Worm (Caenorhabditis elegans): ENCODE results near the gene sre-7.

Gene sre-7

DNA sequence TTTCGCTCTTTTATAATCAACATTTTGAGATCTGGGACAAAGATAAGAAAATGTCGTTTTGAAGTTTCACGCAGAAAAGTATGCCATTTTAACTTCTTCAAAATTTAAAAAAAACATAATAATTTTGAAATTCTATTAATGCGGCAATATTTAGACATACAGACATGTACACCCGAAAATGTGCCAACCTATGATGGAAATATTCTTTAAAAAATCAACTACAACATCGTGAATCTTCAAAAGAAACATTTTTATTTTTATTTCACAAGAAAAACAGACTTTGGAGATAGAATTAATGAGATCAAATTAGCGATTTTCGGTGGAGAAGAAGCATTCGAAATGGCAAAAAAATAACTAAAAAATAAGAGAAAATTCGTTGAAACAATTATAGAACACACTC lies 28.9 kb upstream of the sre-7 start, which contains the start of gene T16A9.5:
T16A9.5 (minus strand) TSS at position 101 of the 400 bp plus-strand sequence.
- TF ChIP-seq tra-4 (tag; optimal IDR thresholded peaks at IDR 0.05), result no peak
- TF ChIP-seq B0310.2 (tag; optimal IDR thresholded peaks at IDR 0.05), result no peak
- TF ChIP-seq sea-1 (GFP tag; conservative IDR thresholded peaks at IDR 0.05), result no peak
- TF ChIP-seq hmbx-1 (tag; optimal IDR thresholded peaks at IDR 0.05), result no peak

DNA sequence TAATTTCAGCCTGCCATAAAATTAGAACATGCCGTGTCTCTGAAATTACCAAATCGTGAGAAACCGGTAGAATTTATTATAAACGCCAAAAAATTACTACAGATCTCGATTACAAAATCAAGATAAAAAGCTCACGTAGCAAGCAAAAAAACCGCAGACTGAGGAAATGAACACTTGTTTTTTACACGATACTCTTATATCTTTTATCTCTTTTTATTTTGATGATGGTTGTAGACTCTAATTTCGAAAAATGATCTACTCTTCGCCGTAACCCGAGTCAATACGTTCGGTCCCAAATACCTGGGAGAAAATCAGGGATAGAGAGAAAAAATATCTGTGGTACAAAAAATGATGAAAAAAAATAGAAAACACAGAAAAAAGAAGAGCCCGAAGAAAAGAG lies 20.9 kb upstream of the sre-7 start:
- TF ChIP-seq ets-7 (tag; optimal IDR thresholded peaks at IDR 0.05) (no peak), pes-1 (GFP tag; IDR thresholded peaks at IDR 0.05) (no peak), ceh-13 (GFP tag; optimal IDR thresholded peaks at IDR 0.05) (no peak), hmg-4 (GFP tag; optimal IDR thresholded peaks at IDR 0.05) (no peak), sea-1 (GFP tag; conservative IDR thresholded peaks at IDR 0.05) (no peak), aly-1 (tag; optimal IDR thresholded peaks at IDR 0.05) (no peak), flt-1 (GFP tag; IDR thresholded peaks at IDR 0.05) (no peak)

DNA sequence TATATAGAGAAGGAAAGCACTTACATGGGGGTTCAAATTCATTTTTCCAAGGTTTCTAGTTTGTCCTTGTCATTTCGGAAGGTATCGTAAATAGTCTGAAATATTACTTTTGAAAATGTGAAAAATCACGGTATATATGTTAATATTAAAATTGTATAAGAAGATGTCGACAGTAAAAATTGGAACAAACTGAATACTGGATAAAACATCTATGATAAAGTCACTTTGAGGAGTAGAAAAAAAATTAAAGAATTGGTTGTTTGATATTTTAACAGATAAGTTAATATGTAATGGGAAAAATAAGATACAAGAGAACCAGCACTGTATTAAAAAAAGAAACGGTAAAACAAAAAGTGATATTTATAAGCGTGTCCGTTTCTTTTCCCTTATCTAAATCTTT lies 17.6 kb upstream of the sre-7 start, which contains the start of gene nep-21:
nep-21 (minus strand) TSS at position 101 of the 400 bp plus-strand sequence.
- TF ChIP-seq B0310.2 (tag; optimal IDR thresholded peaks at IDR 0.05) (no peak), scrt-1 (GFP tag; IDR thresholded peaks at IDR 0.05) (no peak), aly-1 (tag; optimal IDR thresholded peaks at IDR 0.05) (no peak), ceh-36 (tag; optimal IDR thresholded peaks at IDR 0.05) (no peak)

DNA sequence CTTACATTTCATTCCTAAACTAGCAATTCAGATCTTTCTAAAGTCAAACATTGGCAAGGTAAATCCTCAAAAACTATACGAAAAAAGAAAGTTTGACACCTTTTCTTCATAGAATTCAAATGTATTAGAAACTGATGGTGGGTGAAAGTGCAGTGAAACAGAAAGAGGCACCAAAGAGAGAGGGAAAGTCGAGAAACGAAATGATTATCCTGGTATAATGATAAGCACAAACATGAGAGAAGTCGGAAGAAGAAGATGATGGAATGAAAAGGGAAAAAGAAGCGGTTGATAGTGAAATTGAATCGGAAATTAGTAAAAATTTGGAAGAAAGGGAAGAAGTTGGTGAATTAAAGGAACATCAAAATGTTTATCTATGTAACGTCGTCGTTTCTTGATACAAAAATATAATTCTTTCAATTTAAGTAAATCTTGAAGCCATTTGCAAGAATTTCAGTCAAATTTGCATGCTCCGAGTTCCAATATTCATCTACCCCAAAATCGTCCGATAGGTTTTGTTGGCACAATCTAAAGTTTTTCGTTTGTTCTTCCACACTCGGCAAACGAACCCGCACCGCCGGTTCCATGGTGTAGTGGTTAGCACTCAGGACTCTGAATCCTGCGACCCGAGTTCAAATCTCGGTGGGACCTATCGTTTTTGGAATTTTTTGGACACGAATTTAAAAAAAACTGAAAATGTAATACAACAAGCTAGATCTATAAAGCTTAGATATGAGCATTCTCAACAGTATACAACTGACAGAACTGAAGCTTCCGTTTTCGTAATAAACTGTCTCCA lies 13.0 kb upstream of the sre-7 start:
- no peak for TF ChIP-seq ama-1 (optimal IDR thresholded peaks at IDR 0.05)
- TF ChIP-seq aly-1 (tag; optimal IDR thresholded peaks at IDR 0.05), result no peak
- no peak for TF ChIP-seq tra-4 (tag; optimal IDR thresholded peaks at IDR 0.05)
- TF ChIP-seq hmg-4 (GFP tag; optimal IDR thresholded peaks at IDR 0.05), result no peak
- TF ChIP-seq ets-7 (tag; optimal IDR thresholded peaks at IDR 0.05), result no peak
- TF ChIP-seq hnd-1 (tag; optimal IDR thresholded peaks at IDR 0.05), result no peak
- no peak for TF ChIP-seq ceh-13 (GFP tag; optimal IDR thresholded peaks at IDR 0.05)
- no peak for TF ChIP-seq tbx-11 (GFP tag; IDR thresholded peaks at IDR 0.05)
- TF ChIP-seq sea-1 (GFP tag; conservative IDR thresholded peaks at IDR 0.05), result no peak
- TF ChIP-seq ceh-36 (tag; optimal IDR thresholded peaks at IDR 0.05), result no peak
- TF ChIP-seq tbx-37 (GFP tag; conservative IDR thresholded peaks at IDR 0.05), result no peak
- TF ChIP-seq scrt-1 (GFP tag; IDR thresholded peaks at IDR 0.05), result no peak
- TF ChIP-seq flt-1 (GFP tag; IDR thresholded peaks at IDR 0.05), result no peak
- TF ChIP-seq hmbx-1 (tag; optimal IDR thresholded peaks at IDR 0.05), result no peak
- TF ChIP-seq F13C5.2 (tag; optimal IDR thresholded peaks at IDR 0.05), result no peak
- TF ChIP-seq pes-1 (GFP tag; IDR thresholded peaks at IDR 0.05), result no peak
- no peak for TF ChIP-seq B0310.2 (tag; optimal IDR thresholded peaks at IDR 0.05)

DNA sequence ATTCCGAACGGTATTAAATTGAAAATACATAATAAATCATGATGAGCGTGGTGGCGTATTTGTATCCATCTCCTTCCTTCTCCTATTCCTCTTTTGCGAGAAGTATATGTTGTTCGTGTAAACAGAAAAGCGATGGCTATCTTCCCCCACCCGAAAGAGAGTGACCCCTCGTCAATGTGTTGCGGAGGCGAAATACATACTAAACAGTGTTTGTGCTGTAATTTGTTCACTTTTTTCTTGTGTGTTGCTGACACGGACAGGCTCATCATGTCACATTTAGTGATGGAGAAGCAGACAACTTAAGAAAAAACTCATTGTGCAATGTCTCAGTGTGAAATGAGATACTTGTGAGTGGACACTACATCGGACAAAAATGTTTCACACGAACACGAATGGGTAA lies 12.3 kb upstream of the sre-7 start:
- TF ChIP-seq hmbx-1 (tag; optimal IDR thresholded peaks at IDR 0.05), result no peak
- no peak for TF ChIP-seq tra-4 (tag; optimal IDR thresholded peaks at IDR 0.05)
- TF ChIP-seq tbx-37 (GFP tag; conservative IDR thresholded peaks at IDR 0.05), result no peak
- TF ChIP-seq scrt-1 (GFP tag; IDR thresholded peaks at IDR 0.05), result no peak
- no peak for TF ChIP-seq ceh-13 (GFP tag; optimal IDR thresholded peaks at IDR 0.05)
- no peak for TF ChIP-seq pes-1 (GFP tag; IDR thresholded peaks at IDR 0.05)
- no peak for TF ChIP-seq B0310.2 (tag; optimal IDR thresholded peaks at IDR 0.05)

DNA sequence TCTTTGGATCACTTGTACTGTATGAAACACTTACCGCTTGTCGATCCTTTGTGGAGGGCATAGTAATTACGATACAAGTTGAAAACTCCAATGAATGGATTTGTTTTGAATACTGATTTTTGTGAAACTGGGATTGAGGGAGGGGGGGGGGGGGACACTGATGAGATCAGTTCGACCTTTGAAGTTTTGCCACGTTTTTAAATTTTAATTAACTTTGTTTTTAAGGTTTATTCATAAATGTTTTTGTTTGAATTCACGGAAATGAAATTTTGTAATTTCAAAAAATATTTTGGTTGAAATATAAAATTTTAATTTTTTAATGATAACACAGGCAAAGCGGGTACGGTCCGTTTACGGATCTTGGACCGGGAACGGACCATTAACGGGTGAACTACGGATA lies 8.1 kb upstream of the sre-7 start, which contains the start of gene ent-3:
ent-3 (minus strand) TSS at position 101 of the 400 bp plus-strand sequence.
- no peak for TF ChIP-seq scrt-1 (GFP tag; IDR thresholded peaks at IDR 0.05)
- no peak for TF ChIP-seq aly-1 (tag; optimal IDR thresholded peaks at IDR 0.05)
- TF ChIP-seq F13C5.2 (tag; optimal IDR thresholded peaks at IDR 0.05), result no peak
- no peak for TF ChIP-seq tra-4 (tag; optimal IDR thresholded peaks at IDR 0.05)
- TF ChIP-seq ama-1 (optimal IDR thresholded peaks at IDR 0.05), result no peak
- TF ChIP-seq tbx-37 (GFP tag; conservative IDR thresholded peaks at IDR 0.05), result no peak
- no peak for TF ChIP-seq flt-1 (GFP tag; IDR thresholded peaks at IDR 0.05)
- no peak for TF ChIP-seq hmbx-1 (tag; optimal IDR thresholded peaks at IDR 0.05)
- no peak for TF ChIP-seq pes-1 (GFP tag; IDR thresholded peaks at IDR 0.05)
- TF ChIP-seq ceh-36 (tag; optimal IDR thresholded peaks at IDR 0.05), result no peak
- no peak for TF ChIP-seq ceh-13 (GFP tag; optimal IDR thresholded peaks at IDR 0.05)
- no peak for TF ChIP-seq B0310.2 (tag; optimal IDR thresholded peaks at IDR 0.05)
- no peak for TF ChIP-seq hmg-4 (GFP tag; optimal IDR thresholded peaks at IDR 0.05)

DNA sequence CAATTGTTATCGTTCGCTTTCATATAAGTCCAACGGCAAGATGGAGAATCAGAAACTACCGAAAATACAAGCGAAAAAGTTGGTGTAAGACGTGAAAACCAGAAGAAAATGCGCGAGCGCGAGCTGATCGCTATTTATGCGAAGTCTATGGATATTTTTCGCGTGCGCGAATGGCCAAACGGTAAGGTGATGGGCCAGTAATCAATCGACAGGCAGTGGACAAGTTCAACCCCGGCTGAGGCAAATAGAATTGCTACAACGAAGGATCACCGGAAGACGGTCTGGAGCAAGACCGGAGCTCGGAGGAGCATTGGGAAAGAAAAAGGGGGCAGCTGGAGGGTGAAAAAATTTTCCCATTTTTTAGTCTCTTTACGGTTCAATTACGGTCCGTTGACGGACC lies 6.6 kb upstream of the sre-7 start:
- TF ChIP-seq flt-1 (GFP tag; IDR thresholded peaks at IDR 0.05) (0 out of 2 replicates have a peak, but pooled peaks have one; percentile 42), pes-1 (GFP tag; IDR thresholded peaks at IDR 0.05) (peak; percentile 65), tbx-37 (GFP tag; conservative IDR thresholded peaks at IDR 0.05) (peak; percentile 32; the same call in 1 of the 2 replicates), sea-1 (GFP tag; conservative IDR thresholded peaks at IDR 0.05) (0 out of 2 replicates have a peak, but pooled peaks have one; percentile 25), scrt-1 (GFP tag; IDR thresholded peaks at IDR 0.05) (0 out of 2 replicates have a peak, but pooled peaks have one; percentile 21)

DNA sequence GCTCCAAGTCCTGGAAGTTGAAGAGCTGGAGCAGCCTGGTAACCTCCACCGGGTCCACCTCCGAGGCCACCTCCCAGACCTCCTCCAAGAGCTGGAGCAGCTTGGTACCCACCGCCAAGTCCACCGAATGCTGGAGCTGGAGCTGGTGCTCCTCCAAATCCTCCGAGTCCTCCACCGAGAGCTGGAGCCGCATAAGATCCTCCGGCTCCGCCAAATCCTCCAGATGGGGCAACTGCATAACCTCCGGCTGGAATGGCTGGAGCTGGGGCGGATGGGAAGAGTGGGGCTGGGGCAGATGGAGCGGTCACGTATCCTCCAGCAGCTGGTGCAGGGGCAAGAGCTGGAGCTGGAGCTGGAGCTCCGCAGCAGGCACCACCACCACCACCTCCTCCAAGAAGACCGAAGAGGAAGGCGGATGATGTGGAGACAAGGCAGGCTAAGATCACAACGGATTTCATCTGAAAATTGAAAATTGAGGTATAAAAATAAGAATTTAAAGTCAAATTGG lies 3.3 kb upstream of the sre-7 start, which contains the start of gene K02E11.10:
K02E11.10 (minus strand) TSS at position 458 of the 508 bp plus-strand sequence.
- TF ChIP-seq scrt-1 (GFP tag; IDR thresholded peaks at IDR 0.05), result no peak
- TF ChIP-seq ceh-13 (GFP tag; optimal IDR thresholded peaks at IDR 0.05), result no peak
- TF ChIP-seq hnd-1 (tag; optimal IDR thresholded peaks at IDR 0.05), result no peak
- no peak for TF ChIP-seq ets-7 (tag; optimal IDR thresholded peaks at IDR 0.05)
- TF ChIP-seq hmbx-1 (tag; optimal IDR thresholded peaks at IDR 0.05), result no peak
- no peak for TF ChIP-seq flt-1 (GFP tag; IDR thresholded peaks at IDR 0.05)
- no peak for TF ChIP-seq B0310.2 (tag; optimal IDR thresholded peaks at IDR 0.05)
- TF ChIP-seq tbx-11 (GFP tag; IDR thresholded peaks at IDR 0.05), result no peak
- no peak for TF ChIP-seq ama-1 (optimal IDR thresholded peaks at IDR 0.05)
- TF ChIP-seq tra-4 (tag; optimal IDR thresholded peaks at IDR 0.05), result no peak
- no peak for TF ChIP-seq aly-1 (tag; optimal IDR thresholded peaks at IDR 0.05)
- TF ChIP-seq ceh-36 (tag; optimal IDR thresholded peaks at IDR 0.05), result no peak
- TF ChIP-seq hmg-4 (GFP tag; optimal IDR thresholded peaks at IDR 0.05), result no peak
- no peak for TF ChIP-seq tbx-37 (GFP tag; conservative IDR thresholded peaks at IDR 0.05)

Data from whole organism, early embryonic.